Worm (Caenorhabditis elegans): Measurements from ENCODE around the gene myo-6.

- TF ChIP-seq elt-2 (tag; optimal IDR thresholded peaks at IDR 0.05) = peak; percentile 25
- TF ChIP-seq ama-1 (optimal IDR thresholded peaks at IDR 0.05) = no peak
- peak; percentile 83 for TF ChIP-seq nfya-1 (tag; optimal IDR thresholded peaks at IDR 0.05)
- TF ChIP-seq pha-4 (tag; optimal IDR thresholded peaks at IDR 0.05) = no peak
- TF ChIP-seq ceh-9 (tag; optimal IDR thresholded peaks at IDR 0.05) = no peak
- no peak for TF ChIP-seq ceh-22 (tag; optimal IDR thresholded peaks at IDR 0.05)
- TF ChIP-seq nhr-11 (tag; optimal IDR thresholded peaks at IDR 0.05) = no peak
- TF ChIP-seq hlh-6 (tag; optimal IDR thresholded peaks at IDR 0.05) = no peak
- no peak for TF ChIP-seq pqm-1 (tag; optimal IDR thresholded peaks at IDR 0.05)
- TF ChIP-seq lin-11 (tag; optimal IDR thresholded peaks at IDR 0.05) = no peak
- TF ChIP-seq ceh-18 (tag; optimal IDR thresholded peaks at IDR 0.05) = no peak
Observed at ce11 chrIII:13377249-13377648, 32.3 kb upstream of the myo-6 start.
